Fruit fly (Drosophila melanogaster): Measurements from ENCODE around the gene TpnC73F.

Gene TpnC73F

DNA sequence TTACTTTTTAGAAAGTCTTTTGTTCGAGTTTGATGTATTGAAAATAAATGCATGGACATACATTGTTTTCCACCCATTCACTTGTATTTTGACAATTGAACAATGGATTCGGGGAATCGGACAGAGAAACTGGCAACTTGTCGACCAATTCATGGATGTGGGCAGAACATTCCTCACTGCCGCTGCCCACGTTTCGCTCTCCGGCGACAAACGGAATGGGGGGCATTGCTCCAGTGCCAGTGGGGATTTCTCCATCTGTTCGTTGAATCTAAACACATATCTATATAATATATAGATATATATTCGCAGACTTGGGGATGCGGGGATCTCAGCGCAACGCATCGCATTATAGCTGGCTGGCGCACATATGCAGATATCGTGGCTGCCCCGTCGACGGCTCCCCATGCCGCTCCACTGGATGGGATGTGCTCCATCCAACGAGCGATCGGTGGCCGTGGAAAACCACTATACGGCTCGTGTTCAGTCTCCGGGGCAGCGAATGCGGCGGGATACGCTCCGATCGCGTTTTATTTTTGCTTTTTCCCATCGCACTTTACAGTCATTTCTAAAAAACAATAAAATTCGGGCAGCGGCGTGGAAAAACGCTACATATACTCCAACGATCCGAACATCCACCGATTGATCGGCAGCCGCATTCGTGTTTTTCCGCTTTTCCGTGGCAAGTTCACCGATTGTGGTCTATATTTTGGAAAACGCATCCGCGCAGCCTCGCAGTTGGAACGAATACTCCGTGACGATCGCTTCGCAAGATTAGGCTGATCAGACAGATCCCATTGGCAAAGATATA lies at the start of gene TpnC73F:
TSS of gene TpnC73F (plus strand) at position 633 of the 808 bp plus-strand sequence.
- TF ChIP-seq Rel (GFP tag; optimal IDR thresholded peaks at IDR 0.05) (no peak), Rel (tag; optimal IDR thresholded peaks at IDR 0.05) (peak; percentile 6), h (GFP tag; optimal IDR thresholded peaks at IDR 0.05) (no peak), Dif (GFP tag; optimal IDR thresholded peaks at IDR 0.05; ENCODE audit: partially characterized antibody) (no peak), Hnf4 (GFP tag; optimal IDR thresholded peaks at IDR 0.05) (no peak)

DNA sequence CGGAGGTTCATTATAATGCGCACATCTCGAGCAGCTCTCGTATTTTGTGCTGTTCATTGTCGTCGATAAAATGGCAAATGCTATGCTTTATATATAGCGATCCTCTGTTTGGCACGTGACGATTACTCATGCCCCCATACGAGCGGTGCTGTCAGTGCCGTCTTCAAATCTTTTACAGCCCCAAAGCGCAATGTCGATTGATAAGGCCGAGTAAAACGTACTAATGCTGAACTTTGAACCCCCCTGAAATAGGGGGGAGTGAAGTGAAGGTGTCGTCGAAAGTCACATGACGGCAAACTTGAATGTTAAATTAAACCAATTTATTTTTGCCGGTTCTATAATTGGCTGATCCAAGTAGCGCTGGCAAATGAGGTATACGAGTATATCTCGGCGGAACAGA lies 45.6 kb upstream of the TpnC73F start:
- TF ChIP-seq N (GFP tag; optimal IDR thresholded peaks at IDR 0.05), result no peak
- TF ChIP-seq Rel (GFP tag; optimal IDR thresholded peaks at IDR 0.05), result no peak
- TF ChIP-seq Rel (tag; optimal IDR thresholded peaks at IDR 0.05), result peak; percentile 43

DNA sequence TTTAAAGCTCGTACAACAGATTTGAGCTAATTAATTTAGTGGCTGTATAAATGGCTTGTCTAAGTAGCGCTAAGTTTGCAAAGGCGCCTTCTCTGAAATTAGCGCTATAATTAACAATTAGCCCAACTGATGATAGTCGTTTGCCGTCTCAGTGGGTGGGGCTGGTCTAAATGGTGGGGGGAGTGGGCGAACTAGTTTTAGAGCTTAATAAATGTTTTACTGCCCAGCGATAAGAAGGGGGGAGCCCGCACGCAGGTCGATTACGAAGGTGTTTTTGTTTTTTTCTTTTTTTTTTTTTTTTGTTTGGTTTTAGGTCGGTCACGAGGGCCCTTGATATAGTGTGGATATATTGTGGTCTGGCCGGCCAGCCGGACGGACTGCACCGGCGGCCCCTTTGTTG lies 44.8 kb upstream of the TpnC73F start:
- TF ChIP-seq fru (GFP tag; optimal IDR thresholded peaks at IDR 0.05) (no peak), Rel (GFP tag; optimal IDR thresholded peaks at IDR 0.05) (no peak), Rel (tag; optimal IDR thresholded peaks at IDR 0.05) (peak; percentile 0)

- TF ChIP-seq tai (GFP tag; optimal IDR thresholded peaks at IDR 0.05), result no peak
- TF ChIP-seq Mio (GFP tag; optimal IDR thresholded peaks at IDR 0.05), result no peak
- peak; percentile 10 for TF ChIP-seq OdsH (GFP tag; optimal IDR thresholded peaks at IDR 0.05)
- TF ChIP-seq foxo (GFP tag; optimal IDR thresholded peaks at IDR 0.05), result no peak
- no peak for TF ChIP-seq dsf (GFP tag; optimal IDR thresholded peaks at IDR 0.05; ENCODE audit: borderline replicate concordance)
- TF ChIP-seq Rel (GFP tag; optimal IDR thresholded peaks at IDR 0.05), result peak; percentile 53
- TF ChIP-seq Rel (tag; optimal IDR thresholded peaks at IDR 0.05), result peak; percentile 85
- TF ChIP-seq Hr83 (GFP tag; optimal IDR thresholded peaks at IDR 0.05; ENCODE audit: poor library complexity, severe bottlenecking), result peak; percentile 69
- no peak for TF ChIP-seq pan (optimal IDR thresholded peaks at IDR 0.05)
These were observed 43.6 kb upstream of the TpnC73F start for dm6 chr3L:17002140-17002849.

dm6 chr3L:17003251-17004171 lies 42.4 kb upstream of the TpnC73F start:
- TF ChIP-seq Abd-B (GFP tag; optimal IDR thresholded peaks at IDR 0.05), result no peak
- TF ChIP-seq dsf (GFP tag; optimal IDR thresholded peaks at IDR 0.05; ENCODE audit: borderline replicate concordance), result no peak
- no peak for TF ChIP-seq Mio (GFP tag; optimal IDR thresholded peaks at IDR 0.05)
- no peak for TF ChIP-seq Myc (optimal IDR thresholded peaks at IDR 0.05)
- no peak for TF ChIP-seq ey (GFP tag; optimal IDR thresholded peaks at IDR 0.05)
- TF ChIP-seq GATAd (GFP tag; optimal IDR thresholded peaks at IDR 0.05), result no peak
- TF ChIP-seq sv (GFP tag; optimal IDR thresholded peaks at IDR 0.05), result no peak
- no peak for TF ChIP-seq Rel (GFP tag; optimal IDR thresholded peaks at IDR 0.05)
- TF ChIP-seq Rel (tag; optimal IDR thresholded peaks at IDR 0.05), result peak; percentile 77
- TF ChIP-seq foxo (GFP tag; optimal IDR thresholded peaks at IDR 0.05), result peak in 1 of 2 experiments; percentile 27
- TF ChIP-seq Sp1 (GFP tag; optimal IDR thresholded peaks at IDR 0.05), result peak; percentile 21
- TF ChIP-seq rgr (GFP tag; optimal IDR thresholded peaks at IDR 0.05), result peak; percentile 51
- no peak for TF ChIP-seq Hr78 (GFP tag; optimal IDR thresholded peaks at IDR 0.05)
- TF ChIP-seq Hnf4 (GFP tag; optimal IDR thresholded peaks at IDR 0.05), result peak; percentile 22
- TF ChIP-seq Dfd (GFP tag; optimal IDR thresholded peaks at IDR 0.05), result no peak
- TF ChIP-seq usp (GFP tag; optimal IDR thresholded peaks at IDR 0.05), result no peak
- peak; percentile 8 for TF ChIP-seq Hr83 (GFP tag; optimal IDR thresholded peaks at IDR 0.05; ENCODE audit: poor library complexity, severe bottlenecking)
- no peak for TF ChIP-seq pan (optimal IDR thresholded peaks at IDR 0.05)
- no peak for TF ChIP-seq tai (GFP tag; optimal IDR thresholded peaks at IDR 0.05)
- TF ChIP-seq lola (GFP tag; optimal IDR thresholded peaks at IDR 0.05), result no peak
- TF ChIP-seq dmrt93B (GFP tag; optimal IDR thresholded peaks at IDR 0.05), result no peak
- no peak for TF ChIP-seq Jra (GFP tag; optimal IDR thresholded peaks at IDR 0.05)
- no peak for TF ChIP-seq CG32264 (GFP tag; optimal IDR thresholded peaks at IDR 0.05)
- no peak for TF ChIP-seq N (GFP tag; optimal IDR thresholded peaks at IDR 0.05)
- peak; percentile 20 for TF ChIP-seq HLH106 (tag; optimal IDR thresholded peaks at IDR 0.05)
- no peak for TF ChIP-seq br (GFP tag; optimal IDR thresholded peaks at IDR 0.05)
- no peak for TF ChIP-seq CrebA (GFP tag; optimal IDR thresholded peaks at IDR 0.05; ENCODE audit: borderline replicate concordance)
- no peak for TF ChIP-seq Dif (GFP tag; optimal IDR thresholded peaks at IDR 0.05; ENCODE audit: partially characterized antibody)
- TF ChIP-seq dl (GFP tag; optimal IDR thresholded peaks at IDR 0.05; ENCODE audit: insufficient read depth in 1 of 2, partially characterized antibody in 2 of 2), result no peak
- no peak for TF ChIP-seq sage (GFP tag; optimal IDR thresholded peaks at IDR 0.05)
- TF ChIP-seq Vsx2 (GFP tag; optimal IDR thresholded peaks at IDR 0.05; ENCODE audit: partially characterized antibody), result peak; percentile 12
- no peak for TF ChIP-seq jim (GFP tag; optimal IDR thresholded peaks at IDR 0.05)
- no peak for TF ChIP-seq fru (GFP tag; optimal IDR thresholded peaks at IDR 0.05)
- peak; percentile 37 for TF ChIP-seq h (GFP tag; optimal IDR thresholded peaks at IDR 0.05)
